Fruit fly (Drosophila melanogaster) whole organism, embryonic: ENCODE results near the gene CG3008.

Source experiments
- CG10654 ChIP-seq: fragments of 200-800 bp; sonication (Bioruptor generic); optimal IDR thresholded peaks from 2 replicates; lab custom pipeline; 2016; ENCODE audit warnings: missing biosample characterization, missing genetic modification characterization
- CG11504 ChIP-seq: fragments of 200-800 bp; sonication (Bioruptor generic); optimal IDR thresholded peaks from 3 replicates; lab custom pipeline; 2019; ENCODE audit warnings: missing biosample characterization, mild to moderate bottlenecking, missing genetic modification characterization, moderate library complexity
- CG12236 ChIP-seq: fragments of 200-800 bp; sonication (Bioruptor generic); optimal IDR thresholded peaks from 2 replicates; lab custom pipeline; 2016; ENCODE audit warnings: missing biosample characterization, missing genetic modification characterization
- CG13894 ChIP-seq: fragments of 200-800 bp; sonication (Bioruptor generic); optimal IDR thresholded peaks from 3 replicates; lab custom pipeline; 2018; ENCODE audit warnings: missing biosample characterization, mild to moderate bottlenecking, missing genetic modification characterization, moderate library complexity
- CG14014 ChIP-seq: fragments of 200-800 bp; sonication (Bioruptor generic); IDR thresholded peaks from 2 replicates; pipeline ENCODE4 v1.3.6; 2022; ENCODE audit warnings: missing biosample characterization, missing genetic modification characterization
- CG14710 ChIP-seq: fragments of 200-800 bp; sonication (Bioruptor generic); optimal IDR thresholded peaks from 3 replicates; lab custom pipeline; 2019; ENCODE audit warnings: missing biosample characterization, mild to moderate bottlenecking, missing genetic modification characterization, moderate library complexity
- CG15514 ChIP-seq: fragments of 200-800 bp; sonication (Bioruptor generic); optimal IDR thresholded peaks from 3 replicates; lab custom pipeline; 2017; ENCODE audit warnings: missing biosample characterization, missing genetic modification characterization, mild to moderate bottlenecking, moderate library complexity, missing genetic modification reagents
- CG17186 ChIP-seq: fragments of 200-800 bp; sonication (Bioruptor generic); optimal IDR thresholded peaks from 3 replicates; lab custom pipeline; 2017; ENCODE audit warnings: missing biosample characterization, missing genetic modification reagents, missing genetic modification characterization
- CG17359 ChIP-seq: fragments of 200-800 bp; sonication (Bioruptor generic); optimal IDR thresholded peaks from 3 replicates; lab custom pipeline; 2018; ENCODE audit warnings: missing biosample characterization, mild to moderate bottlenecking, missing genetic modification characterization, moderate library complexity
- CG17361 ChIP-seq: fragments of 200-800 bp; sonication (Bioruptor generic); IDR thresholded peaks from 3 replicates; pipeline ENCODE4 v1.3.6; 2022; ENCODE audit warnings: missing biosample characterization, missing genetic modification characterization
- CG17612 ChIP-seq: fragments of 200-800 bp; sonication (Bioruptor generic); IDR thresholded peaks from 2 replicates; pipeline ENCODE4 v1.3.6; 2022; ENCODE audit warnings: missing biosample characterization, missing genetic modification characterization
- CG2889 ChIP-seq: fragments of 200-800 bp; sonication (Bioruptor generic); IDR thresholded peaks from 3 replicates; pipeline ENCODE4 v1.3.6; 2022; ENCODE audit warnings: missing biosample characterization, missing genetic modification characterization
- CG3407 ChIP-seq: fragments of 200-800 bp; sonication (Bioruptor generic); optimal IDR thresholded peaks from 2 replicates; lab custom pipeline; 2018; ENCODE audit warnings: missing biosample characterization, mild to moderate bottlenecking, missing genetic modification characterization
- CG3995 ChIP-seq: fragments of 200-800 bp; sonication (Bioruptor generic); optimal IDR thresholded peaks from 3 replicates; lab custom pipeline; 2016; ENCODE audit warnings: missing biosample characterization, missing genetic modification characterization
- CG4360 ChIP-seq: fragments of 200-800 bp; sonication (Bioruptor generic); IDR thresholded peaks from 2 replicates; pipeline ENCODE4 v1.3.6; 2022; ENCODE audit warnings: missing biosample characterization, missing genetic modification characterization
- CG4820 ChIP-seq: fragments of 200-800 bp; sonication (Bioruptor generic); optimal IDR thresholded peaks from 3 replicates; lab custom pipeline; 2016; ENCODE audit warnings: missing biosample characterization, missing genetic modification characterization
- CG4854 ChIP-seq: fragments of 200-800 bp; sonication (Bioruptor generic); optimal IDR thresholded peaks from 2 replicates; lab custom pipeline; 2016; ENCODE audit warnings: missing biosample characterization, missing genetic modification characterization, inconsistent platforms
- CG6689 ChIP-seq: fragments of 200-800 bp; sonication (Bioruptor generic); IDR thresholded peaks from 2 replicates; pipeline ENCODE4 v1.3.6; 2022; ENCODE audit warnings: missing biosample characterization, missing genetic modification characterization
- CG8290 ChIP-seq, 3 experiments: fragments of 200-800 bp; sonication (Bioruptor generic); optimal IDR thresholded peaks; 2 replicates each; lab custom pipeline; 2016 to 2019; ENCODE audit warnings: missing biosample characterization in 3 of 3, missing genetic modification characterization in 3 of 3, mild to moderate bottlenecking in 2 of 3, moderate library complexity in 1 of 3
- CG9609 ChIP-seq: fragments of 200-800 bp; sonication (Bioruptor generic); optimal IDR thresholded peaks from 3 replicates; lab custom pipeline; 2016; ENCODE audit warnings: missing biosample characterization, missing genetic modification characterization
- CG9727 ChIP-seq: fragments of 200-800 bp; sonication (Bioruptor generic); optimal IDR thresholded peaks from 3 replicates; lab custom pipeline; 2017; ENCODE audit warnings: missing biosample characterization, mild to moderate bottlenecking, missing genetic modification characterization
- Camta ChIP-seq: fragments of 200-800 bp; sonication (Bioruptor generic); optimal IDR thresholded peaks from 2 replicates; lab custom pipeline; 2016; ENCODE audit warnings: missing biosample characterization, missing genetic modification characterization
- Dbx ChIP-seq: fragments of 200-800 bp; sonication (Bioruptor generic); IDR thresholded peaks from 3 replicates; pipeline ENCODE4 v1.3.6; 2022; ENCODE audit warnings: missing biosample characterization, missing genetic modification characterization
- Dip3 ChIP-seq: fragments of 200-800 bp; sonication (Bioruptor generic); optimal IDR thresholded peaks from 3 replicates; lab custom pipeline; 2016; ENCODE audit warnings: missing biosample characterization, missing genetic modification characterization
- Doc3 ChIP-seq: fragments of 200-800 bp; sonication (Bioruptor generic); IDR thresholded peaks from 3 replicates; pipeline ENCODE4 v1.3.6; 2022; ENCODE audit warnings: missing biosample characterization, missing genetic modification characterization; ENCODE audit not compliant: partially characterized antibody
- Ets97D ChIP-seq: fragments of 200-800 bp; sonication (Bioruptor generic); optimal IDR thresholded peaks from 3 replicates; lab custom pipeline; 2016; ENCODE audit warnings: missing biosample characterization, missing genetic modification characterization
- Fer1 ChIP-seq: fragments of 200-800 bp; sonication (Bioruptor generic); optimal IDR thresholded peaks from 2 replicates; lab custom pipeline; 2017; ENCODE audit warnings: missing biosample characterization, mild to moderate bottlenecking, missing genetic modification characterization
- HmgD ChIP-seq: fragments of 200-800 bp; sonication (Bioruptor generic); optimal IDR thresholded peaks from 3 replicates; lab custom pipeline; 2016; ENCODE audit warnings: missing biosample characterization, missing genetic modification characterization
- MTF-1 ChIP-seq: fragments of 200-800 bp; sonication (Bioruptor generic); optimal IDR thresholded peaks from 2 replicates; lab custom pipeline; 2018; ENCODE audit warnings: missing biosample characterization, mild to moderate bottlenecking, missing genetic modification characterization, borderline replicate concordance
- Mad ChIP-seq: fragments of 200-800 bp; sonication (Bioruptor generic); optimal IDR thresholded peaks from 2 replicates; lab custom pipeline; 2016; ENCODE audit warnings: missing biosample characterization, missing genetic modification characterization
- Max ChIP-seq: fragments of 200-800 bp; sonication (Bioruptor generic); optimal IDR thresholded peaks from 2 replicates; lab custom pipeline; 2016; ENCODE audit warnings: missing biosample characterization, mild to moderate bottlenecking, missing genetic modification characterization
- Sry-δ ChIP-seq: fragments of 200-800 bp; sonication (Bioruptor generic); optimal IDR thresholded peaks from 2 replicates; lab custom pipeline; 2016; ENCODE audit warnings: missing biosample characterization, missing genetic modification characterization
- Tbp ChIP-seq: fragments of >200 bp; optimal IDR thresholded peaks from 2 replicates; lab custom pipeline; 2018; ENCODE audit warnings: missing biosample characterization, missing genetic modification characterization
- Trl ChIP-seq, 3 experiments: fragments of >200 bp in 2 of 3; fragments of 200-800 bp in 1 of 3; sonication (Bioruptor generic) in 1 of 3; optimal IDR thresholded peaks; 2 replicates in 1 of 3; 3 replicates in 2 of 3; lab custom pipeline; 2016 to 2017; ENCODE audit warnings: missing biosample characterization in 1 of 3, missing genetic modification characterization in 1 of 3
- Vsx1 ChIP-seq: fragments of 200-800 bp; sonication (Bioruptor generic); optimal IDR thresholded peaks from 2 replicates; lab custom pipeline; 2017; ENCODE audit warnings: missing biosample characterization, mild to moderate bottlenecking, missing genetic modification characterization, missing genetic modification reagents
- Xbp1 ChIP-seq: fragments of 200-800 bp; sonication (Bioruptor generic); optimal IDR thresholded peaks from 3 replicates; lab custom pipeline; 2016; ENCODE audit warnings: missing biosample characterization, mild to moderate bottlenecking, missing genetic modification characterization
- abd-A ChIP-seq: fragments of 200-800 bp; sonication (Bioruptor generic); optimal IDR thresholded peaks from 3 replicates; lab custom pipeline; 2019; ENCODE audit warnings: missing biosample characterization, mild to moderate bottlenecking, missing genetic modification characterization, moderate library complexity
- ara ChIP-seq: fragments of 200-800 bp; sonication (Bioruptor generic); IDR thresholded peaks from 2 replicates; pipeline ENCODE4 v1.3.6; 2022; ENCODE audit warnings: missing biosample characterization, missing genetic modification characterization
- crp ChIP-seq, 2 experiments: fragments of 200-800 bp; sonication (Bioruptor generic); optimal IDR thresholded peaks; 2 replicates in 1 of 2; 3 replicates in 1 of 2; lab custom pipeline; 2017; ENCODE audit warnings: missing biosample characterization in 2 of 2, missing genetic modification characterization in 2 of 2, mild to moderate bottlenecking in 1 of 2, moderate library complexity in 1 of 2
- danr ChIP-seq: fragments of 200-800 bp; sonication (Bioruptor generic); IDR thresholded peaks from 2 replicates; pipeline ENCODE4 v1.3.6; 2022; ENCODE audit warnings: missing biosample characterization, missing genetic modification characterization
- fru ChIP-seq: fragments of >200 bp; optimal IDR thresholded peaks from 2 replicates; lab custom pipeline; 2017
- gcm ChIP-seq: fragments of 200-800 bp; sonication (Bioruptor generic); optimal IDR thresholded peaks from 2 replicates; lab custom pipeline; 2019; ENCODE audit warnings: missing biosample characterization, mild to moderate bottlenecking, missing genetic modification characterization, moderate library complexity
- jigr1 ChIP-seq: fragments of 200-800 bp; sonication (Bioruptor generic); IDR thresholded peaks from 3 replicates; pipeline ENCODE4 v1.3.6; 2022; ENCODE audit warnings: missing biosample characterization, missing genetic modification characterization
- kah ChIP-seq: fragments of 200-800 bp; sonication (Bioruptor generic); optimal IDR thresholded peaks from 2 replicates; lab custom pipeline; 2018; ENCODE audit warnings: missing biosample characterization, mild to moderate bottlenecking, missing genetic modification characterization
- kay ChIP-seq: fragments of 200-800 bp; sonication (Bioruptor generic); optimal IDR thresholded peaks from 2 replicates; lab custom pipeline; 2016; ENCODE audit warnings: missing biosample characterization, missing genetic modification characterization
- mld ChIP-seq: fragments of 200-800 bp; sonication (Bioruptor generic); IDR thresholded peaks from 3 replicates; pipeline ENCODE4 v1.3.6; 2022; ENCODE audit warnings: missing biosample characterization, missing genetic modification characterization; ENCODE audit not compliant: partially characterized antibody
- org-1 ChIP-seq: fragments of 200-800 bp; sonication (Bioruptor generic); optimal IDR thresholded peaks from 2 replicates; lab custom pipeline; 2017; ENCODE audit warnings: missing biosample characterization, missing genetic modification characterization
- otp ChIP-seq: fragments of 200-800 bp; sonication (Bioruptor generic); IDR thresholded peaks from 3 replicates; pipeline ENCODE4, ENCODE4 v1.3.6; 2022; ENCODE audit warnings: missing biosample characterization, missing genetic modification characterization
- twi ChIP-seq: fragments of 200-800 bp; optimal IDR thresholded peaks from 2 replicates; lab custom pipeline; 2019; ENCODE audit warnings: missing biosample characterization, mild to moderate bottlenecking, missing genetic modification characterization, moderate library complexity
- unpg ChIP-seq: fragments of 200-800 bp; sonication (Bioruptor generic); optimal IDR thresholded peaks from 3 replicates; lab custom pipeline; 2018; ENCODE audit warnings: missing biosample characterization, mild to moderate bottlenecking, missing genetic modification characterization, moderate library complexity
- zen ChIP-seq: fragments of 200-800 bp; sonication (Bioruptor generic); optimal IDR thresholded peaks from 3 replicates; lab custom pipeline; 2018; ENCODE audit warnings: missing biosample characterization, mild to moderate bottlenecking, missing genetic modification characterization, moderate library complexity

Gene CG3008

DNA sequence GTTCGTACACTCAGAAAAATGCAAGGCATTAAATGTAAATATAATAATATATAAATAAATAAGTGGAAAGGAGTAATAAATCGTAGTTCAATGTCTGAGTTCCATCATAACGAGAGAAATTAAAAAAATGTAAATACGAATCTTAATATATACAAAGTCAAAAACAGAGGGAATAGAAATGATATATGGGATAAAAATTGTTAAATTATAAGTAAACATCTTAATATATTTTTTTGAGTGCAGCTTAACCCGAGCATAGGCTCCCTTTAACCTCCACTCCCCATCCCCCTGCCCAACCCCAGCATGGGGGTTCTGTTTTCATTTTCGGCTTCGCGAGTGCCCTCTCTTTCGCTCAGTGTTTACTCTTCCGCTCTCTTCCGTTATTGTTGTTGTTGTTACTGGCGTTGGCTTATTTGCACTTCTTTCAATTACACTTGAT lies 32.6 kb downstream of the CG3008 start (continued):
- no peak for TF ChIP-seq abd-A
- TF ChIP-seq CG12236 (GFP tag; lab: Kevin White, UChicago), result no peak
- no peak for TF ChIP-seq CG3995 (GFP tag; lab: Kevin White, UChicago)
- TF ChIP-seq HmgD (GFP tag; lab: Kevin White, UChicago), result no peak
- no peak for TF ChIP-seq CG2889 (GFP tag; lab: Robert Waterston, UW)
- peak; percentile 46 for TF ChIP-seq CG4360 (GFP tag; lab: Robert Waterston, UW)
- no peak for TF ChIP-seq danr
- TF ChIP-seq CG15514 (GFP tag; lab: Kevin White, UChicago), result no peak
- TF ChIP-seq CG14014 (GFP tag; lab: Robert Waterston, UW), result 0 out of 2 replicates have a peak, but pooled peaks have one; percentile 9
- no peak for TF ChIP-seq CG8290 (GFP tag; optimal IDR thresholded peaks at IDR 0.05; lab: Kevin White, UChicago)
- no peak for TF ChIP-seq CG8290 (tag; optimal IDR thresholded peaks at IDR 0.05; lab: Kevin White, UChicago)
- no peak for TF ChIP-seq Mad
- TF ChIP-seq gcm, result no peak
- peak; percentile 15 for TF ChIP-seq Vsx1 (GFP tag; lab: Kevin White, UChicago)
- TF ChIP-seq kah (GFP tag; lab: Kevin White, UChicago), result no peak
- TF ChIP-seq zen (tag; lab: Kevin White, UChicago), result no peak
- TF ChIP-seq org-1 (GFP tag; lab: Kevin White, UChicago), result no peak
- TF ChIP-seq CG17361 (GFP tag; lab: Robert Waterston, UW), result peak; percentile 67
- no peak for TF ChIP-seq Tbp
- no peak for TF ChIP-seq CG10654 (GFP tag; lab: Kevin White, UChicago)
- TF ChIP-seq Max (GFP tag; lab: Kevin White, UChicago), result no peak
- TF ChIP-seq unpg (GFP tag; lab: Kevin White, UChicago), result peak; percentile 22
- TF ChIP-seq mld, result no peak
- TF ChIP-seq CG11504 (tag; lab: Kevin White, UChicago), result peak; percentile 63
- no peak for TF ChIP-seq crp (GFP tag; optimal IDR thresholded peaks at IDR 0.05; lab: Kevin White, UChicago)
- TF ChIP-seq MTF-1 (GFP tag; lab: Kevin White, UChicago), result no peak
- no peak for TF ChIP-seq fru (lab: Kevin White, UChicago)
- no peak for TF ChIP-seq CG17359 (tag; lab: Kevin White, UChicago)
- no peak for TF ChIP-seq CG4854 (GFP tag; lab: Kevin White, UChicago)
- no peak for TF ChIP-seq CG17612 (GFP tag; lab: Robert Waterston, UW)
- TF ChIP-seq Doc3 (GFP tag; lab: Robert Waterston, UW), result no peak
- TF ChIP-seq CG9727 (GFP tag; lab: Kevin White, UChicago), result peak; percentile 39
- TF ChIP-seq CG9609 (GFP tag; lab: Kevin White, UChicago), result no peak
- no peak for TF ChIP-seq Camta (GFP tag; lab: Kevin White, UChicago)
- TF ChIP-seq CG4820 (GFP tag; lab: Kevin White, UChicago), result peak; percentile 24
- no peak for TF ChIP-seq Dip3 (GFP tag; lab: Kevin White, UChicago)
- no peak for TF ChIP-seq kay (GFP tag; lab: Kevin White, UChicago)
- no peak for TF ChIP-seq Dbx (GFP tag; lab: Robert Waterston, UW)
- no peak for TF ChIP-seq twi (tag; lab: Kevin White, UChicago)
- TF ChIP-seq Ets97D (GFP tag; lab: Kevin White, UChicago), result no peak
- TF ChIP-seq CG13894 (tag; lab: Kevin White, UChicago), result no peak
- peak; percentile 37 for TF ChIP-seq CG14710 (tag; lab: Kevin White, UChicago)
- TF ChIP-seq Trl (optimal IDR thresholded peaks at IDR 0.05; lab: Kevin White, UChicago), result no peak
- no peak for TF ChIP-seq Trl (GFP tag; optimal IDR thresholded peaks at IDR 0.05; lab: Kevin White, UChicago)
- TF ChIP-seq ara, result no peak
- TF ChIP-seq jigr1, result no peak
- TF ChIP-seq CG3407, result no peak
- no peak for TF ChIP-seq otp
- no peak for TF ChIP-seq Fer1 (GFP tag; lab: Kevin White, UChicago)
- no peak for TF ChIP-seq Xbp1 (GFP tag; lab: Kevin White, UChicago)
- TF ChIP-seq CG6689 (GFP tag; lab: Robert Waterston, UW), result no peak
- TF ChIP-seq Sry-δ (GFP tag; lab: Kevin White, UChicago), result no peak
- no peak for TF ChIP-seq CG17186 (GFP tag; lab: Kevin White, UChicago)
